Worm (Caenorhabditis elegans) whole organism, mixed stage, embryonic: ENCODE data around the gene srg-38.

Source experiments
- elt-3 ChIP-seq: fragments of 150-350 bp; optimal IDR thresholded peaks from 2 replicates; lab custom pipeline; 2014; ENCODE audit warnings: missing biosample characterization, missing genetic modification characterization
- ham-2 ChIP-seq: fragments of 200-800 bp; sonication (Bioruptor generic); optimal IDR thresholded peaks from 2 replicates; lab custom pipeline; 2018; ENCODE audit warnings: mild to moderate bottlenecking, missing genetic modification characterization, missing compliant biosample characterization
- mep-1 ChIP-seq: fragments of 150-350 bp; optimal IDR thresholded peaks from 2 replicates; lab custom pipeline; 2017; ENCODE audit warnings: missing biosample characterization, missing genetic modification reagents, missing genetic modification characterization, inconsistent platforms
- pha-4 ChIP-seq: fragments of 150-350 bp; optimal IDR thresholded peaks from 2 replicates; lab custom pipeline; 2018; ENCODE audit warnings: missing biosample characterization, missing genetic modification reagents, missing genetic modification characterization
- tbx-8 ChIP-seq: fragments of 200-800 bp; sonication (Bioruptor generic); optimal IDR thresholded peaks from 2 replicates; lab custom pipeline; 2018; ENCODE audit warnings: mild to moderate bottlenecking, missing genetic modification characterization, moderate library complexity, missing compliant biosample characterization

ce11 chrV:11119294-11119755 lies 36.1 kb downstream of the srg-38 start, which contains the start of gene scb-1:
- no peak for TF ChIP-seq pha-4 (tag; lab: Kevin White, UChicago)
- TF ChIP-seq elt-3 (tag; lab: Kevin White, UChicago), result no peak
- TF ChIP-seq mep-1 (tag; lab: Kevin White, UChicago), result no peak
- no peak for TF ChIP-seq ham-2
- no peak for TF ChIP-seq tbx-8 (GFP tag; lab: Kevin White, UChicago)
